Fruit fly (Drosophila melanogaster): ENCODE measurements around the gene CG5561.

dm6 chr2L:1328861-1329260 is 25.0 kb downstream of the CG5561 start, which contains the start of gene a5:
- TF ChIP-seq CG11617 (GFP tag; optimal IDR thresholded peaks at IDR 0.05) (no peak), CG33017 (tag; optimal IDR thresholded peaks at IDR 0.05) (no peak), pad (GFP tag; optimal IDR thresholded peaks at IDR 0.05) (no peak), CG12768 (GFP tag; optimal IDR thresholded peaks at IDR 0.05) (no peak), kay (GFP tag; ENCODE audit: borderline replicate concordance) (no peak), toe (GFP tag; optimal IDR thresholded peaks at IDR 0.05) (no peak), CG1620 (GFP tag; optimal IDR thresholded peaks at IDR 0.05) (no peak), cnc (optimal IDR thresholded peaks at IDR 0.05) (no peak)
